Fruit fly (Drosophila melanogaster) whole organism, embryonic: ENCODE results near the gene ct.
A peak's percentile ranks its signal among the peaks of the same experiment; 100 is the strongest.

Experiments
- Atf-2 ChIP-seq: fragments of 200-800 bp; sonication (Bioruptor generic); optimal IDR thresholded peaks from 2 replicates; lab custom pipeline; 2016; ENCODE audit warnings: missing biosample characterization, missing genetic modification characterization
- CG10147 ChIP-seq: fragments of 200-800 bp; sonication (Bioruptor generic); optimal IDR thresholded peaks from 2 replicates; lab custom pipeline; 2019; ENCODE audit warnings: missing biosample characterization, mild to moderate bottlenecking, missing genetic modification characterization, moderate library complexity
- CG10209 ChIP-seq: fragments of 200-800 bp; sonication (Bioruptor generic); optimal IDR thresholded peaks from 3 replicates; lab custom pipeline; 2017; ENCODE audit warnings: missing biosample characterization, mild to moderate bottlenecking, missing genetic modification characterization, missing genetic modification reagents
- CG11504 ChIP-seq: fragments of 200-800 bp; sonication (Bioruptor generic); optimal IDR thresholded peaks from 3 replicates; lab custom pipeline; 2019; ENCODE audit warnings: missing biosample characterization, mild to moderate bottlenecking, missing genetic modification characterization, moderate library complexity
- CG12219 ChIP-seq: fragments of 200-800 bp; sonication (Bioruptor generic); optimal IDR thresholded peaks from 3 replicates; lab custom pipeline; 2018; ENCODE audit warnings: missing biosample characterization, mild to moderate bottlenecking, missing genetic modification characterization
- CG12769 ChIP-seq: fragments of 200-800 bp; sonication (Bioruptor generic); optimal IDR thresholded peaks from 2 replicates; lab custom pipeline; 2019; ENCODE audit warnings: missing biosample characterization, mild to moderate bottlenecking, missing genetic modification characterization, moderate library complexity
- CG13424 ChIP-seq: fragments of 200-800 bp; sonication (Bioruptor generic); optimal IDR thresholded peaks from 2 replicates; lab custom pipeline; 2019; ENCODE audit warnings: missing biosample characterization, mild to moderate bottlenecking, missing genetic modification characterization, moderate library complexity
- CG14710 ChIP-seq: fragments of 200-800 bp; sonication (Bioruptor generic); optimal IDR thresholded peaks from 3 replicates; lab custom pipeline; 2019; ENCODE audit warnings: missing biosample characterization, mild to moderate bottlenecking, missing genetic modification characterization, moderate library complexity
- CG16813 ChIP-seq: fragments of 200-800 bp; sonication (Bioruptor generic); IDR thresholded peaks from 3 replicates; pipeline ENCODE4 v1.3.6; 2022; ENCODE audit warnings: missing biosample characterization, missing genetic modification characterization; ENCODE audit not compliant: partially characterized antibody
- CG16863 ChIP-seq: fragments of 200-800 bp; sonication (Bioruptor generic); optimal IDR thresholded peaks from 3 replicates; lab custom pipeline; 2016; ENCODE audit warnings: missing biosample characterization, missing genetic modification characterization
- CG17186 ChIP-seq: fragments of 200-800 bp; sonication (Bioruptor generic); optimal IDR thresholded peaks from 3 replicates; lab custom pipeline; 2017; ENCODE audit warnings: missing biosample characterization, missing genetic modification reagents, missing genetic modification characterization
- CG17385 ChIP-seq: fragments of 200-800 bp; sonication (Bioruptor generic); optimal IDR thresholded peaks from 3 replicates; lab custom pipeline; 2018; ENCODE audit warnings: missing biosample characterization, mild to moderate bottlenecking, missing genetic modification characterization
- CG4360 ChIP-seq: fragments of 200-800 bp; sonication (Bioruptor generic); IDR thresholded peaks from 2 replicates; pipeline ENCODE4 v1.3.6; 2022; ENCODE audit warnings: missing biosample characterization, missing genetic modification characterization
- CG4424 ChIP-seq: fragments of 200-800 bp; sonication (Bioruptor generic); optimal IDR thresholded peaks from 3 replicates; lab custom pipeline; 2016; ENCODE audit warnings: missing biosample characterization, missing genetic modification characterization
- CG6854 ChIP-seq: fragments of 200-800 bp; sonication (Bioruptor generic); optimal IDR thresholded peaks from 3 replicates; lab custom pipeline; 2017; ENCODE audit warnings: missing biosample characterization, mild to moderate bottlenecking, missing genetic modification characterization
- CG7786 ChIP-seq: fragments of 200-800 bp; sonication (Bioruptor generic); optimal IDR thresholded peaks from 2 replicates; lab custom pipeline; 2016; ENCODE audit warnings: missing biosample characterization, missing genetic modification characterization
- CG7928 ChIP-seq: fragments of 200-800 bp; sonication (Bioruptor generic); optimal IDR thresholded peaks from 2 replicates; lab custom pipeline; 2017; ENCODE audit warnings: missing biosample characterization, mild to moderate bottlenecking, missing genetic modification characterization
- CG9817 ChIP-seq: fragments of 200-800 bp; sonication (Bioruptor generic); optimal IDR thresholded peaks from 2 replicates; lab custom pipeline; 2018; ENCODE audit warnings: missing biosample characterization, mild to moderate bottlenecking, missing genetic modification characterization, moderate library complexity
- Deaf1 ChIP-seq: fragments of 200-800 bp; optimal IDR thresholded peaks from 3 replicates; lab custom pipeline; 2019; ENCODE audit warnings: missing biosample characterization, mild to moderate bottlenecking, missing genetic modification characterization, moderate library complexity
- E2f1 ChIP-seq: fragments of 200-800 bp; sonication (Bioruptor generic); IDR thresholded peaks from 2 replicates; pipeline ENCODE4 v1.3.6; 2022; ENCODE audit warnings: missing biosample characterization, missing genetic modification characterization
- ERR ChIP-seq: fragments of 200-800 bp; sonication (Bioruptor generic); optimal IDR thresholded peaks from 2 replicates; lab custom pipeline; 2016; ENCODE audit warnings: missing biosample characterization, missing genetic modification characterization
- HLHmδ ChIP-seq: fragments of 200-800 bp; sonication (Bioruptor generic); optimal IDR thresholded peaks from 2 replicates; lab custom pipeline; 2018; ENCODE audit warnings: missing biosample characterization, mild to moderate bottlenecking, missing genetic modification characterization, moderate library complexity
- Hey ChIP-seq: fragments of 200-800 bp; sonication (Bioruptor generic); optimal IDR thresholded peaks from 3 replicates; lab custom pipeline; 2018; ENCODE audit warnings: missing biosample characterization, mild to moderate bottlenecking, missing genetic modification characterization
- NC2β ChIP-seq: fragments of 200-800 bp; sonication (Bioruptor generic); optimal IDR thresholded peaks from 2 replicates; lab custom pipeline; 2016; ENCODE audit warnings: missing biosample characterization, missing genetic modification characterization
- Nf-YA ChIP-seq: fragments of 200-800 bp; sonication (Bioruptor generic); IDR thresholded peaks from 2 replicates; pipeline ENCODE4 v1.3.6; 2022; ENCODE audit warnings: missing biosample characterization, missing genetic modification characterization
- Nf-YB ChIP-seq: fragments of 200-800 bp; sonication (Bioruptor generic); optimal IDR thresholded peaks from 3 replicates; lab custom pipeline; 2019; ENCODE audit warnings: missing biosample characterization, mild to moderate bottlenecking, missing genetic modification characterization, moderate library complexity
- Nf-YC ChIP-seq: fragments of 200-800 bp; optimal IDR thresholded peaks from 3 replicates; lab custom pipeline; 2019; ENCODE audit warnings: missing biosample characterization, mild to moderate bottlenecking, missing genetic modification characterization, moderate library complexity
- Ptx1 ChIP-seq: fragments of 200-800 bp; sonication (Bioruptor generic); IDR thresholded peaks from 2 replicates; pipeline ENCODE4 v1.3.6; 2022; ENCODE audit warnings: missing biosample characterization, missing genetic modification characterization
- Taf1 ChIP-seq: fragments of 200-800 bp; sonication (Bioruptor generic); IDR thresholded peaks from 2 replicates; pipeline ENCODE4 v1.3.6; 2022; ENCODE audit warnings: missing biosample characterization, missing genetic modification characterization
- Xrp1 ChIP-seq: fragments of 200-800 bp; sonication (Bioruptor generic); IDR thresholded peaks from 2 replicates; pipeline ENCODE4 v1.3.6; 2022; ENCODE audit warnings: missing biosample characterization, missing genetic modification characterization
- ash1 ChIP-seq: fragments of 200-800 bp; sonication (Bioruptor generic); optimal IDR thresholded peaks from 2 replicates; lab custom pipeline; 2018; ENCODE audit warnings: missing biosample characterization, mild to moderate bottlenecking, missing genetic modification characterization
- bigmax ChIP-seq: fragments of 200-800 bp; sonication (Bioruptor generic); optimal IDR thresholded peaks from 2 replicates; lab custom pipeline; 2018; ENCODE audit warnings: missing biosample characterization, mild to moderate bottlenecking, missing genetic modification characterization
- cato ChIP-seq: fragments of 200-800 bp; sonication (Bioruptor generic); optimal IDR thresholded peaks from 2 replicates; lab custom pipeline; 2016; ENCODE audit warnings: missing biosample characterization, missing genetic modification characterization, borderline replicate concordance
- caup ChIP-seq: fragments of 200-800 bp; sonication (Bioruptor generic); optimal IDR thresholded peaks from 3 replicates; lab custom pipeline; 2017; ENCODE audit warnings: missing biosample characterization, mild to moderate bottlenecking, missing genetic modification characterization, moderate library complexity; ENCODE audit not compliant: severe bottlenecking
- dan ChIP-seq: fragments of 200-800 bp; sonication (Bioruptor generic); IDR thresholded peaks from 2 replicates; pipeline ENCODE4 v1.3.6; 2022; ENCODE audit warnings: missing biosample characterization, missing genetic modification characterization
- dati ChIP-seq: fragments of 200-800 bp; sonication (Bioruptor generic); IDR thresholded peaks from 2 replicates; pipeline ENCODE4 v1.3.6; 2022; ENCODE audit warnings: missing biosample characterization, missing genetic modification characterization
- dysf ChIP-seq: fragments of 200-800 bp; sonication (Bioruptor generic); IDR thresholded peaks from 3 replicates; pipeline ENCODE4 v1.3.6; 2022; ENCODE audit warnings: missing biosample characterization, missing genetic modification characterization
- emc ChIP-seq: fragments of 200-800 bp; sonication (Bioruptor generic); optimal IDR thresholded peaks from 2 replicates; lab custom pipeline; 2016; ENCODE audit warnings: missing biosample characterization, missing genetic modification characterization
- en ChIP-seq: fragments of 200-800 bp; sonication (Bioruptor generic); optimal IDR thresholded peaks from 2 replicates; lab custom pipeline; 2016; ENCODE audit warnings: missing biosample characterization, missing genetic modification characterization
- ewg ChIP-seq: fragments of 200-800 bp; sonication (Bioruptor generic); optimal IDR thresholded peaks from 3 replicates; lab custom pipeline; 2017; ENCODE audit warnings: mild to moderate bottlenecking, missing biosample characterization, missing genetic modification reagents, missing genetic modification characterization
- gce ChIP-seq: fragments of 200-800 bp; sonication (Bioruptor generic); IDR thresholded peaks from 3 replicates; pipeline ENCODE4 v1.3.6; 2022; ENCODE audit warnings: missing biosample characterization, missing genetic modification characterization
- gro ChIP-seq: fragments of 200-800 bp; sonication (Bioruptor generic); optimal IDR thresholded peaks from 2 replicates; lab custom pipeline; 2016; ENCODE audit warnings: missing biosample characterization, missing genetic modification characterization
- gt ChIP-seq: fragments of 200-800 bp; sonication (Bioruptor generic); IDR thresholded peaks from 2 replicates; pipeline ENCODE4 v1.3.6; 2022; ENCODE audit warnings: missing biosample characterization, missing genetic modification characterization
- p53 ChIP-seq: fragments of 200-800 bp; sonication (Bioruptor generic); optimal IDR thresholded peaks from 2 replicates; lab custom pipeline; 2016; ENCODE audit warnings: missing biosample characterization, missing genetic modification characterization
- ro ChIP-seq: fragments of 200-800 bp; sonication (Bioruptor generic); IDR thresholded peaks from 2 replicates; pipeline ENCODE4 v1.3.6; 2022; ENCODE audit warnings: missing biosample characterization, missing genetic modification characterization
- sr ChIP-seq: fragments of 200-800 bp; sonication (Bioruptor generic); IDR thresholded peaks from 3 replicates; pipeline ENCODE4 v1.3.6; 2022; ENCODE audit warnings: missing biosample characterization, missing genetic modification characterization
- tgo ChIP-seq: fragments of 200-800 bp; sonication (Bioruptor generic); IDR thresholded peaks from 3 replicates; pipeline ENCODE4 v1.3.6; 2022; ENCODE audit warnings: missing biosample characterization, missing genetic modification characterization
- unc-4 ChIP-seq: fragments of 200-800 bp; sonication (Bioruptor generic); IDR thresholded peaks from 2 replicates; pipeline ENCODE4 v1.3.6; 2022; ENCODE audit warnings: missing biosample characterization, missing genetic modification characterization; ENCODE audit not compliant: partially characterized antibody

ct gene

dm6 chrX:7691947-7692739, 83.9 kb downstream of the ct start (continued):
- peak; percentile 59; the same call in 1 of the 2 replicates for TF ChIP-seq Taf1 (GFP tag; lab: Robert Waterston, UW)
- TF ChIP-seq gro, result peak; percentile 8
- TF ChIP-seq ERR (GFP tag; lab: Kevin White, UChicago), result no peak
- TF ChIP-seq Nf-YC (tag; lab: Kevin White, UChicago), result peak; percentile 55
- TF ChIP-seq CG7928, result peak; percentile 40
- TF ChIP-seq bigmax (GFP tag; lab: Kevin White, UChicago), result no peak
- peak; percentile 75 for TF ChIP-seq CG6854 (GFP tag; lab: Kevin White, UChicago)
- TF ChIP-seq unc-4, result 0 out of 2 replicates have a peak, but pooled peaks have one; percentile 13
- peak; percentile 24 for TF ChIP-seq CG17385 (GFP tag; lab: Kevin White, UChicago)
- TF ChIP-seq CG14710 (tag; lab: Kevin White, UChicago), result peak; percentile 48
- TF ChIP-seq Deaf1 (tag; lab: Kevin White, UChicago), result peak; percentile 60
- TF ChIP-seq caup (GFP tag; lab: Kevin White, UChicago), result peak; percentile 67
- TF ChIP-seq E2f1, result peak; percentile 63
- TF ChIP-seq dan (GFP tag; lab: Robert Waterston, UW), result no peak
- TF ChIP-seq gce (GFP tag; lab: Robert Waterston, UW), result no peak
- TF ChIP-seq CG10209 (GFP tag; lab: Kevin White, UChicago), result peak; percentile 75
- peak; percentile 63 for TF ChIP-seq emc
- TF ChIP-seq CG13424 (tag; lab: Kevin White, UChicago), result peak; percentile 78
- peak; percentile 82 for TF ChIP-seq CG10147
- peak; percentile 59 for TF ChIP-seq en (GFP tag; lab: Kevin White, UChicago)
- TF ChIP-seq NC2β (GFP tag; lab: Kevin White, UChicago), result peak; percentile 36
- peak; percentile 42 for TF ChIP-seq CG12769 (tag; lab: Kevin White, UChicago)
- TF ChIP-seq Hey (tag; lab: Kevin White, UChicago), result no peak
- no peak for TF ChIP-seq sr (GFP tag; lab: Robert Waterston, UW)
- TF ChIP-seq CG4360 (GFP tag; lab: Robert Waterston, UW), result peak; percentile 35; the same call in 1 of the 2 replicates
- no peak for TF ChIP-seq ash1 (GFP tag; lab: Kevin White, UChicago)
- TF ChIP-seq CG17186, result no peak
- TF ChIP-seq gt (GFP tag; lab: Robert Waterston, UW), result no peak
- TF ChIP-seq CG12219, result peak; percentile 31
- no peak for TF ChIP-seq dati
- peak; percentile 55 for TF ChIP-seq Nf-YA
- TF ChIP-seq tgo (GFP tag; lab: Robert Waterston, UW), result peak; percentile 70
- TF ChIP-seq HLHmδ, result no peak
- TF ChIP-seq CG9817 (tag; lab: Kevin White, UChicago), result peak; percentile 68
- peak; percentile 72 for TF ChIP-seq Atf-2 (GFP tag; lab: Kevin White, UChicago)
- peak; percentile 63 for TF ChIP-seq Xrp1 (GFP tag; lab: Robert Waterston, UW)
- peak; percentile 75 for TF ChIP-seq Ptx1 (GFP tag; lab: Robert Waterston, UW)
- peak; percentile 78 for TF ChIP-seq CG4424 (GFP tag; lab: Kevin White, UChicago)
- no peak for TF ChIP-seq ro (GFP tag; lab: Robert Waterston, UW)
- TF ChIP-seq p53 (GFP tag; lab: Kevin White, UChicago), result no peak
- TF ChIP-seq CG16813 (GFP tag; lab: Robert Waterston, UW), result no peak
- TF ChIP-seq cato (GFP tag; lab: Kevin White, UChicago), result peak; percentile 30
- TF ChIP-seq dysf (GFP tag; lab: Robert Waterston, UW), result peak; percentile 81
- peak; percentile 64 for TF ChIP-seq Nf-YB (GFP tag; lab: Kevin White, UChicago)
- peak; percentile 31 for TF ChIP-seq ewg (GFP tag; lab: Kevin White, UChicago)
- peak; percentile 44 for TF ChIP-seq CG16863
- TF ChIP-seq CG7786, result peak; percentile 69
- peak; percentile 73 for TF ChIP-seq CG11504 (tag; lab: Kevin White, UChicago)
